Worm (Caenorhabditis elegans): ENCODE measurements around the gene mccc-2.

The mccc-2 gene

ce11 chrIII:9080127-9080526 lies 9.0 kb downstream of the mccc-2 start (continued):
- TF ChIP-seq elt-2 (tag; optimal IDR thresholded peaks at IDR 0.05), result no peak
- peak; percentile 3 for TF ChIP-seq lin-14 (GFP tag; optimal IDR thresholded peaks at IDR 0.05)
- TF ChIP-seq ama-1 (optimal IDR thresholded peaks at IDR 0.05), result peak; percentile 46
- no peak; the same call in 1 of the 2 replicates for TF ChIP-seq nhr-19 (GFP tag; conservative IDR thresholded peaks at IDR 0.05)
- no peak for TF ChIP-seq ztf-11 (tag; optimal IDR thresholded peaks at IDR 0.05)
- peak; percentile 11 for TF ChIP-seq snu-23 (GFP tag; optimal IDR thresholded peaks at IDR 0.05)
- no peak for TF ChIP-seq egl-13 (tag; optimal IDR thresholded peaks at IDR 0.05)
- no peak for TF ChIP-seq lin-15B (tag; optimal IDR thresholded peaks at IDR 0.05)
- no peak for TF ChIP-seq xbp-1 (tag; optimal IDR thresholded peaks at IDR 0.05)
- peak; percentile 19 for TF ChIP-seq nhr-71 (tag; optimal IDR thresholded peaks at IDR 0.05)
- TF ChIP-seq unc-86 (tag; optimal IDR thresholded peaks at IDR 0.05), result no peak
- TF ChIP-seq nhr-85 (tag), result no peak

ce11 chrIII:9077708-9078107 lies 11.5 kb downstream of the mccc-2 start, which contains the start of gene F02A9.1:
Gene F02A9.1, minus strand, starts transcription at chrIII:9077808.
- TF ChIP-seq skn-1 (tag; optimal IDR thresholded peaks at IDR 0.05) (no peak), rnt-1 (tag; optimal IDR thresholded peaks at IDR 0.05) (no peak), tlp-1 (tag; optimal IDR thresholded peaks at IDR 0.05) (no peak), lin-14 (GFP tag; optimal IDR thresholded peaks at IDR 0.05) (no peak), snu-23 (GFP tag; optimal IDR thresholded peaks at IDR 0.05) (no peak), swsn-7 (tag; optimal IDR thresholded peaks at IDR 0.05) (no peak), aha-1 (tag; optimal IDR thresholded peaks at IDR 0.05) (no peak), sup-37 (GFP tag; optimal IDR thresholded peaks at IDR 0.05) (no peak), zag-1 (tag; optimal IDR thresholded peaks at IDR 0.05) (no peak), xbp-1 (tag; optimal IDR thresholded peaks at IDR 0.05) (no peak), sox-4 (tag; optimal IDR thresholded peaks at IDR 0.05) (no peak), ceh-90 (tag; optimal IDR thresholded peaks at IDR 0.05) (no peak), nhr-77 (tag; optimal IDR thresholded peaks at IDR 0.05) (no peak), jun-1 (tag; optimal IDR thresholded peaks at IDR 0.05) (no peak), nhr-19 (GFP tag; conservative IDR thresholded peaks at IDR 0.05) (no peak), mab-9 (GFP tag; IDR thresholded peaks at IDR 0.05) (no peak), ceh-63 (GFP tag; optimal IDR thresholded peaks at IDR 0.05) (no peak)

- TF ChIP-seq unc-130 (tag; optimal IDR thresholded peaks at IDR 0.05), result no peak
- TF ChIP-seq ceh-63 (GFP tag; optimal IDR thresholded peaks at IDR 0.05), result no peak
- TF ChIP-seq isw-1 (GFP tag; IDR thresholded peaks at IDR 0.05), result no peak
- TF ChIP-seq snu-23 (GFP tag; optimal IDR thresholded peaks at IDR 0.05), result no peak
- TF ChIP-seq jun-1 (tag; optimal IDR thresholded peaks at IDR 0.05), result no peak
- no peak for TF ChIP-seq lir-3 (tag; optimal IDR thresholded peaks at IDR 0.05; ENCODE audit: poor library complexity)
- TF ChIP-seq aly-2 (tag; optimal IDR thresholded peaks at IDR 0.05), result no peak
- TF ChIP-seq aha-1 (tag; optimal IDR thresholded peaks at IDR 0.05), result no peak
- TF ChIP-seq zip-4 (GFP tag; optimal IDR thresholded peaks at IDR 0.05), result no peak
- no peak for TF ChIP-seq ets-5 (GFP tag; IDR thresholded peaks at IDR 0.05)
- TF ChIP-seq mep-1 (tag; optimal IDR thresholded peaks at IDR 0.05), result no peak
- no peak for TF ChIP-seq nhr-90 (tag; optimal IDR thresholded peaks at IDR 0.05; ENCODE audit: poor library complexity)
- no peak for TF ChIP-seq unc-98 (GFP tag; IDR thresholded peaks at IDR 0.05)
- no peak for TF ChIP-seq nhr-237 (tag; optimal IDR thresholded peaks at IDR 0.05)
- no peak for TF ChIP-seq ceh-88 (GFP tag; IDR thresholded peaks at IDR 0.05)
- no peak for TF ChIP-seq C16A3.4 (tag; optimal IDR thresholded peaks at IDR 0.05)
- no peak for TF ChIP-seq egl-27 (tag; optimal IDR thresholded peaks at IDR 0.05)
- no peak for TF ChIP-seq swsn-7 (tag; optimal IDR thresholded peaks at IDR 0.05)
- no peak for TF ChIP-seq nhr-12 (tag; optimal IDR thresholded peaks at IDR 0.05)
- no peak for TF ChIP-seq hpl-2 (GFP tag; optimal IDR thresholded peaks at IDR 0.05)
Observed at ce11 chrIII:9075539-9075938, 13.6 kb downstream of the mccc-2 start, which contains the start of gene F02A9.7. Gene F02A9.7, minus strand, starts transcription at chrIII:9075639.
